Worm (Caenorhabditis elegans) whole organism, L3 larva: Measurements from ENCODE around the gene C01G10.14.

Experiments used
- R02D3.7 ChIP-seq: fragments of 150-350 bp; optimal IDR thresholded peaks from 2 replicates; lab custom pipeline; 2014; ENCODE audit warnings: missing biosample characterization, missing genetic modification characterization
- ZK546.5 ChIP-seq: sonication (generic microtip); optimal IDR thresholded peaks from 2 replicates; lab custom pipeline; 2017; ENCODE audit warnings: missing biosample characterization, missing genetic modification characterization
- aly-2 ChIP-seq: fragments of 150-350 bp; optimal IDR thresholded peaks from 2 replicates; lab custom pipeline; 2014; ENCODE audit warnings: missing biosample characterization, missing genetic modification characterization
- ama-1 ChIP-seq: fragments of 150-350 bp; optimal IDR thresholded peaks from 2 replicates; lab custom pipeline; 2018
- ceh-16 ChIP-seq: sonication (generic microtip); optimal IDR thresholded peaks from 2 replicates; lab custom pipeline; 2017; ENCODE audit warnings: missing biosample characterization, missing genetic modification characterization
- ceh-28 ChIP-seq: fragments of 150-350 bp; optimal IDR thresholded peaks from 2 replicates; lab custom pipeline; 2014; ENCODE audit warnings: missing biosample characterization, missing genetic modification reagents, missing genetic modification characterization
- ceh-82 ChIP-seq: fragments of 150-350 bp; optimal IDR thresholded peaks from 2 replicates; lab custom pipeline; 2014; ENCODE audit warnings: missing biosample characterization, missing genetic modification characterization
- ceh-9 ChIP-seq: sonication (generic microtip); optimal IDR thresholded peaks from 2 replicates; lab custom pipeline; 2018; ENCODE audit warnings: missing biosample characterization, missing genetic modification characterization
- daf-12 ChIP-seq: fragments of 150-350 bp; optimal IDR thresholded peaks from 2 replicates; lab custom pipeline; 2014; ENCODE audit warnings: missing biosample characterization, missing genetic modification reagents, missing genetic modification characterization
- egl-5 ChIP-seq: fragments of 150-350 bp; optimal IDR thresholded peaks from 2 replicates; lab custom pipeline; 2017; ENCODE audit warnings: missing biosample characterization, missing genetic modification reagents, missing genetic modification characterization, inconsistent platforms
- elt-1 ChIP-seq: fragments of 150-350 bp; optimal IDR thresholded peaks from 2 replicates; lab custom pipeline; 2014; ENCODE audit warnings: missing biosample characterization, missing genetic modification characterization
- elt-2 ChIP-seq: sonication (generic microtip); optimal IDR thresholded peaks from 2 replicates; lab custom pipeline; 2016; ENCODE audit warnings: missing genetic modification reagents, mild to moderate bottlenecking, missing genetic modification characterization, missing compliant biosample characterization
- elt-3 ChIP-seq, 3 experiments: fragments of 150-350 bp in 1 of 3; sonication (generic microtip) in 2 of 3; optimal IDR thresholded peaks; 2 replicates in 2 of 3; 4 replicates in 1 of 3; lab custom pipeline; 2014 to 2017; ENCODE audit warnings: missing biosample characterization in 3 of 3, missing genetic modification characterization in 3 of 3
- eor-1 ChIP-seq, 2 experiments: fragments of 150-350 bp; optimal IDR thresholded peaks; 2 replicates each; lab custom pipeline; 2014 to 2018; ENCODE audit warnings: missing biosample characterization in 2 of 2, missing genetic modification characterization in 2 of 2
- fkh-10 ChIP-seq: sonication (generic microtip); optimal IDR thresholded peaks from 2 replicates; lab custom pipeline; 2017; ENCODE audit warnings: missing biosample characterization, missing genetic modification reagents, missing genetic modification characterization
- fkh-2 ChIP-seq: fragments of 150-350 bp; optimal IDR thresholded peaks from 2 replicates; lab custom pipeline; 2014; ENCODE audit warnings: missing biosample characterization, missing genetic modification reagents, missing genetic modification characterization
- hmg-11 ChIP-seq: sonication (generic microtip); optimal IDR thresholded peaks from 2 replicates; lab custom pipeline; 2016; ENCODE audit warnings: missing genetic modification characterization, missing compliant biosample characterization
- jun-1 ChIP-seq: fragments of 150-350 bp; optimal IDR thresholded peaks from 2 replicates; lab custom pipeline; 2014; ENCODE audit warnings: missing biosample characterization, missing genetic modification reagents, missing genetic modification characterization
- lin-15B ChIP-seq: fragments of 150-350 bp; optimal IDR thresholded peaks from 2 replicates; lab custom pipeline; 2014; ENCODE audit warnings: missing biosample characterization, missing genetic modification characterization
- lin-39 ChIP-seq: fragments of 150-350 bp; optimal IDR thresholded peaks from 2 replicates; lab custom pipeline; 2018; ENCODE audit warnings: missing biosample characterization, missing genetic modification reagents, missing genetic modification characterization
- lsy-12 ChIP-seq: sonication (generic microtip); optimal IDR thresholded peaks from 2 replicates; lab custom pipeline; 2016; ENCODE audit warnings: mild to moderate bottlenecking, missing genetic modification characterization, missing compliant biosample characterization
- mdl-1 ChIP-seq: fragments of 150-350 bp; optimal IDR thresholded peaks from 2 replicates; lab custom pipeline; 2014; ENCODE audit warnings: missing biosample characterization, missing genetic modification characterization
- mml-1 ChIP-seq: fragments of 150-350 bp; sonication (generic microtip); optimal IDR thresholded peaks from 3 replicates; lab custom pipeline; 2014; ENCODE audit warnings: missing biosample characterization, missing genetic modification characterization
- nfya-1 ChIP-seq: sonication (generic microtip); optimal IDR thresholded peaks from 2 replicates; lab custom pipeline; 2017; ENCODE audit warnings: missing genetic modification characterization, mild to moderate bottlenecking, missing compliant biosample characterization, antibody characterized with exemption, moderate library complexity; ENCODE audit not compliant: insufficient read depth
- nhr-11 ChIP-seq: fragments of 150-350 bp; optimal IDR thresholded peaks from 2 replicates; lab custom pipeline; 2014; ENCODE audit warnings: missing biosample characterization, missing genetic modification characterization
- nhr-12 ChIP-seq: fragments of 150-350 bp; optimal IDR thresholded peaks from 2 replicates; lab custom pipeline; 2014; ENCODE audit warnings: missing biosample characterization, missing genetic modification characterization
- nhr-23 ChIP-seq: fragments of 150-350 bp; optimal IDR thresholded peaks from 2 replicates; lab custom pipeline; 2014; ENCODE audit warnings: missing biosample characterization, missing genetic modification reagents, missing genetic modification characterization
- nhr-237 ChIP-seq: fragments of 150-350 bp; optimal IDR thresholded peaks from 2 replicates; lab custom pipeline; 2014; ENCODE audit warnings: missing biosample characterization, missing genetic modification characterization
- nhr-25 ChIP-seq: sonication (generic microtip); optimal IDR thresholded peaks from 2 replicates; lab custom pipeline; 2017; ENCODE audit warnings: missing biosample characterization, missing genetic modification characterization
- nhr-28 ChIP-seq: fragments of 150-350 bp; optimal IDR thresholded peaks from 2 replicates; lab custom pipeline; 2014; ENCODE audit warnings: missing biosample characterization, missing genetic modification characterization
- nhr-43 ChIP-seq: sonication (generic microtip); optimal IDR thresholded peaks from 2 replicates; lab custom pipeline; 2016; ENCODE audit warnings: mild to moderate bottlenecking, missing genetic modification characterization, missing compliant biosample characterization; ENCODE audit not compliant: poor library complexity, severe bottlenecking
- nhr-67 ChIP-seq: fragments of 150-350 bp; optimal IDR thresholded peaks from 2 replicates; lab custom pipeline; 2014; ENCODE audit warnings: missing biosample characterization, missing genetic modification characterization
- nhr-76 ChIP-seq: fragments of 150-350 bp; sonication (generic microtip); optimal IDR thresholded peaks from 5 replicates; lab custom pipeline; 2014; ENCODE audit warnings: missing biosample characterization, missing genetic modification characterization
- nhr-77 ChIP-seq: fragments of 150-350 bp; optimal IDR thresholded peaks from 2 replicates; lab custom pipeline; 2014; ENCODE audit warnings: missing biosample characterization, missing genetic modification characterization
- pha-4 ChIP-seq: fragments of 150-350 bp; optimal IDR thresholded peaks from 2 replicates; lab custom pipeline; 2014; ENCODE audit warnings: missing biosample characterization, missing genetic modification reagents, missing genetic modification characterization
- pqm-1 ChIP-seq: fragments of 150-350 bp; optimal IDR thresholded peaks from 2 replicates; lab custom pipeline; 2017; ENCODE audit warnings: missing biosample characterization, missing genetic modification characterization, inconsistent platforms
- sea-2 ChIP-seq: fragments of 150-350 bp; sonication (generic microtip); optimal IDR thresholded peaks from 4 replicates; lab custom pipeline; 2014; ENCODE audit warnings: missing biosample characterization, missing genetic modification reagents, missing genetic modification characterization
- snpc-4 ChIP-seq: fragments of 150-350 bp; optimal IDR thresholded peaks from 2 replicates; lab custom pipeline; 2014; ENCODE audit warnings: missing biosample characterization, missing genetic modification characterization
- tbx-2 ChIP-seq: sonication (generic microtip); optimal IDR thresholded peaks from 2 replicates; lab custom pipeline; 2016; ENCODE audit warnings: mild to moderate bottlenecking, missing genetic modification characterization, missing compliant biosample characterization
- unc-39 ChIP-seq: sonication (generic microtip); optimal IDR thresholded peaks from 4 replicates; lab custom pipeline; 2017; ENCODE audit warnings: missing biosample characterization, missing genetic modification characterization
- unc-62 ChIP-seq: fragments of 150-350 bp; sonication (generic microtip); optimal IDR thresholded peaks from 4 replicates; lab custom pipeline; 2014; ENCODE audit warnings: missing biosample characterization, missing genetic modification reagents, missing genetic modification characterization
- zag-1 ChIP-seq: fragments of 150-350 bp; optimal IDR thresholded peaks from 2 replicates; lab custom pipeline; 2014; ENCODE audit warnings: missing biosample characterization, missing genetic modification characterization
- ztf-11 ChIP-seq: fragments of 150-350 bp; optimal IDR thresholded peaks from 2 replicates; lab custom pipeline; 2014; ENCODE audit warnings: missing biosample characterization, missing genetic modification characterization

The C01G10.14 gene

DNA sequence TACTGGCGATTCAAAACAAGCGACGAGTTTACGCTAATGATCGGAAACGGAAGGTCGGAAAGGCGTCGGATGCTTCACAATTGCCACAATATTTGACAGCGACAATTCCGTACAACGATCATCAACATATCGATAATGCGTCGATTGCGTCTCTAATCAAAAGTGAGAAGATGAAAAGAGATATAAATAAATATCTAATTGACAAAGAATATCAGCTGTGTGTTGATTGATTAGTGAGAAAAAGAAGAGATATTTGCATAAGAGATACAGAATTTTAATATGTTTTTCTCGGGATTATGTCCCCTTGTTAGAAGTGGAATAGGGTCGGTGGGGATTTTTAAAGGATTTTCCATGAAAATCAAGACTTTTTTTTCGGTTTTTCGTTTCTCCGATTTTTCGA lies 27.2 kb downstream of the C01G10.14 start:
- TF ChIP-seq aly-2 (tag; lab: Kevin White, UChicago) (no peak), hmg-11 (tag; lab: Kevin White, UChicago) (no peak), elt-1 (tag; lab: Kevin White, UChicago) (no peak), nhr-67 (tag; lab: Kevin White, UChicago) (no peak), ceh-28 (tag; lab: Kevin White, UChicago) (no peak), nhr-28 (no peak), fkh-2 (no peak), nhr-237 (tag; lab: Kevin White, UChicago) (no peak), nhr-11 (no peak), ceh-16 (no peak), nhr-25 (tag; lab: Kevin White, UChicago) (no peak), daf-12 (tag; lab: Kevin White, UChicago) (no peak)

DNA sequence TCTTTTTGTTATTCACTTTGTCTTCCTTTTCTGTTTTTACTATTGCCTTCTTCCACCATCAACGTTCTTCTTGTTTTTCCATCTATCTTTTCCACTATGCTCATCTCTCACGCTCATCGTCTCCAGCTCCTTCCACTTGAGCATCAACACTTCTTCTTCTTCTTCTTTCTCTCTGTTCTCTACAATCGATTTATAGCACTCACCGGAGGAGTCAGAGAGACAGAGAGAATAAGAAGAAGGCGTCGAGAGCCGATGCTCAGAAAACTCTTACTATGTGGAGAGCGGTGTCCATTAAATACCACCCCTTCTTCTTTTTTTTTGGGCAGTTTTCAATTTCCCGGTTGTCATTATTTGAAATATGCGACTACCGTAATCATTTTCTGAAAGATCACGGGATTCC lies 30.8 kb downstream of the C01G10.14 start:
- TF ChIP-seq nhr-67 (tag; lab: Kevin White, UChicago) (no peak), tbx-2 (no peak), lin-15B (peak; percentile 30), zag-1 (tag; lab: Kevin White, UChicago) (no peak), pha-4 (tag; lab: Kevin White, UChicago) (no peak), snpc-4 (tag; lab: Kevin White, UChicago) (no peak), ceh-28 (tag; lab: Kevin White, UChicago) (no peak), unc-62 (GFP tag; lab: Kevin White, UChicago) (no peak), aly-2 (tag; lab: Kevin White, UChicago) (no peak), lin-39 (peak; percentile 78), eor-1 (tag; optimal IDR thresholded peaks at IDR 0.05; lab: Kevin White, UChicago) (no peak), R02D3.7 (tag; lab: Kevin White, UChicago) (no peak), nhr-12 (tag; lab: Kevin White, UChicago) (no peak), ceh-82 (tag; lab: Kevin White, UChicago) (no peak), nhr-43 (no peak), pqm-1 (tag; lab: Kevin White, UChicago) (no peak), elt-1 (tag; lab: Kevin White, UChicago) (no peak), nfya-1 (tag; lab: Kevin White, UChicago) (peak; percentile 51), ztf-11 (tag; lab: Kevin White, UChicago) (no peak), egl-5 (tag; lab: Kevin White, UChicago) (peak; percentile 19), fkh-10 (peak; percentile 26)

DNA sequence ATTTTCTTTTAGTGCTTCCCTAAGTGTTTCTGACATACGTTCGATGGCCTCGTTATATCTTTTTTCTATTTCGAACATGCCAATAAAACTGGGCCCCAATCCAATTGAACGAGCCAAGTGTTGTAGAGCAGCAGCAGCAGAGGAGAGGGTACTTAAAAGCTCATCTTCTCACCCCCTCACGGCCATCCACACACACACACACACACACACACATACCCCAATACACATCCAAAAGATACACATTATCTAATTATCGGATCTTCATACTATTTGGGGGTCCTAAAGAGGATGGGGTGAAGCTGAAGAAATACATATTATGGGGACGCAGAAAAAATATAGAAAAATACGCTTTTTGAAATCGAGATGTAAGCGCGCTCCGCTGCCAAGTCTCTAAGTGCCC lies 33.0 kb downstream of the C01G10.14 start:
- TF ChIP-seq egl-5 (tag; lab: Kevin White, UChicago) = peak; percentile 78
- no peak for TF ChIP-seq mml-1 (tag; lab: Kevin White, UChicago)
- TF ChIP-seq jun-1 (tag; lab: Kevin White, UChicago) = no peak
- TF ChIP-seq ztf-11 (tag; lab: Kevin White, UChicago) = no peak
- TF ChIP-seq unc-39 (tag; lab: Kevin White, UChicago) = no peak
- no peak for TF ChIP-seq nhr-28
- no peak for TF ChIP-seq ceh-82 (tag; lab: Kevin White, UChicago)
- no peak for TF ChIP-seq elt-2 (tag; lab: Kevin White, UChicago)
- TF ChIP-seq ama-1 (lab: Kevin White, UChicago) = no peak
- TF ChIP-seq nfya-1 (tag; lab: Kevin White, UChicago) = peak; percentile 6
- TF ChIP-seq nhr-76 (tag; lab: Kevin White, UChicago) = no peak
- TF ChIP-seq ZK546.5 (tag; lab: Kevin White, UChicago) = no peak

DNA sequence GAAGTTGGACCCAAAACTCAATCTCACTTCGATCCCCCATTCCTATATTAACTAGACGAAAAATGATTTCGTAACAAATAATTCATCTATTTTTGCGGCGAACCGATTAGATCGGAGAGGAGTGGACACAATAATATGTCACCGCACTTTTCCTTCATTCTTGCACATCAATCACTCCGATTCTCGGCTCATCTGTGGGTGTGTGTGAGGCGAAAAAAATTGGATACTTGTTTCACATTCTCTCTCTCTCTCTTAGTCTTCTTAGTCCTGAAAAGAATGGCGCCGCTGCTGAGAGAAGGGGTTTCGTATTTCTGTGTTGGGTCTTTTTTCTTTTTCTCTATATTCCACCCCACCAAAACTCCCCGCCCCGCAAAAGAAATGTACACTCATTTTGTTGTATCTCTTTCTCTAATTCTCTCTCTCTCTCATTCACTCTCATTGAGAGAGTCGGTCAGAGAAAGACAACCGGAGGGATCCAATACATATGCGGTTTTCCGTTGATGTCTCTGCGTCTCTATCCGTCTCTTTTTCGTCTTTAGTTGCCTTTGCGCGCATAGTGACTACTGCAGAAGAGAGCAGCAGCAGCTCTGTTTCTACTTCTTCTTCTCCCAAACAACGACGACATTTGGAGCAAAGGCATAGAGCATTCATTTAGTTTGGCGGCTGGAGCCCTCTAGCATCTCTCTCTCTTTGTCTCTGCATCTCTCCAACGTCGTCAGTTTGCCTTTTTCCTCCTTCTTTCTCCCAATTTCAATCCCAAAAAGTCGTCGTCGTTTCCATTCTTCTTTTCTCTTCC lies 34.5 kb downstream of the C01G10.14 start, which contains the start of gene unc-76:
Gene unc-76 (plus strand): TSS at position 746 of the 796 bp plus-strand sequence.
- TF ChIP-seq sea-2 (peak; percentile 2), nhr-76 (tag; lab: Kevin White, UChicago) (no peak), fkh-2 (no peak), lin-39 (peak; percentile 96), daf-12 (tag; lab: Kevin White, UChicago) (no peak), mml-1 (tag; lab: Kevin White, UChicago) (no peak), nhr-237 (tag; lab: Kevin White, UChicago) (no peak), pha-4 (tag; lab: Kevin White, UChicago) (peak; percentile 89), elt-2 (tag; lab: Kevin White, UChicago) (peak; percentile 0), lsy-12 (peak; percentile 54), tbx-2 (peak; percentile 74), nfya-1 (tag; lab: Kevin White, UChicago) (peak; percentile 81), eor-1 (tag; optimal IDR thresholded peaks at IDR 0.05; lab: Kevin White, UChicago) (no peak), elt-3 (tag; optimal IDR thresholded peaks at IDR 0.05; lab: Kevin White, UChicago) (no peak), nhr-28 (no peak), snpc-4 (tag; lab: Kevin White, UChicago) (peak; percentile 61), hmg-11 (tag; lab: Kevin White, UChicago) (peak; percentile 89), ceh-9 (tag; lab: Kevin White, UChicago) (no peak), nhr-11 (peak; percentile 56), ZK546.5 (tag; lab: Kevin White, UChicago) (no peak), nhr-25 (tag; lab: Kevin White, UChicago) (no peak), nhr-23 (tag; lab: Kevin White, UChicago) (peak; percentile 5), mdl-1 (tag; lab: Kevin White, UChicago) (no peak), unc-39 (tag; lab: Kevin White, UChicago) (no peak), ceh-16 (no peak), ama-1 (lab: Kevin White, UChicago) (peak; percentile 8), nhr-77 (no peak)
